Worm (Caenorhabditis elegans) whole organism, L2 larva: ENCODE data around the gene egl-5.

Experiments used
- aly-2 ChIP-seq: fragments of 150-350 bp; optimal IDR thresholded peaks from 2 replicates; lab custom pipeline; 2014; ENCODE audit warnings: missing biosample characterization, missing genetic modification characterization
- ama-1 ChIP-seq: fragments of 150-350 bp; optimal IDR thresholded peaks from 2 replicates; lab custom pipeline; 2018; ENCODE audit warnings: inconsistent platforms
- egl-27 ChIP-seq: sonication (generic microtip); optimal IDR thresholded peaks from 3 replicates; lab custom pipeline; 2017; ENCODE audit warnings: missing biosample characterization, missing genetic modification reagents, missing genetic modification characterization
- elt-3 ChIP-seq: sonication (generic microtip); optimal IDR thresholded peaks from 2 replicates; lab custom pipeline; 2017; ENCODE audit warnings: missing biosample characterization, missing genetic modification characterization
- nhr-12 ChIP-seq: fragments of 150-350 bp; optimal IDR thresholded peaks from 2 replicates; lab custom pipeline; 2014; ENCODE audit warnings: missing biosample characterization, missing genetic modification characterization
- nhr-237 ChIP-seq: fragments of 150-350 bp; optimal IDR thresholded peaks from 2 replicates; lab custom pipeline; 2014; ENCODE audit warnings: missing biosample characterization, missing genetic modification characterization
- skn-1 ChIP-seq: sonication (generic microtip); optimal IDR thresholded peaks from 2 replicates; lab custom pipeline; 2017; ENCODE audit warnings: missing biosample characterization, missing genetic modification characterization
- unc-39 ChIP-seq: fragments of 150-350 bp; optimal IDR thresholded peaks from 2 replicates; lab custom pipeline; 2014; ENCODE audit warnings: missing biosample characterization, missing genetic modification characterization
- unc-55 ChIP-seq: fragments of 150-350 bp; sonication (generic microtip); optimal IDR thresholded peaks from 3 replicates; lab custom pipeline; 2014; ENCODE audit warnings: missing biosample characterization, missing genetic modification reagents, missing genetic modification characterization
- unc-62 ChIP-seq: fragments of 150-350 bp; optimal IDR thresholded peaks from 2 replicates; lab custom pipeline; 2014; ENCODE audit warnings: missing biosample characterization, missing genetic modification reagents, missing genetic modification characterization

- TF ChIP-seq ama-1 (lab: Kevin White, UChicago) = no peak
- TF ChIP-seq nhr-12 (tag; lab: Kevin White, UChicago) = no peak
- TF ChIP-seq unc-62 (GFP tag; lab: Kevin White, UChicago) = no peak
- TF ChIP-seq egl-27 = no peak
- no peak for TF ChIP-seq unc-55
- TF ChIP-seq aly-2 (tag; lab: Kevin White, UChicago) = no peak
- TF ChIP-seq nhr-237 = no peak
- no peak for TF ChIP-seq elt-3 (tag; lab: Kevin White, UChicago)
- no peak for TF ChIP-seq skn-1 (tag; lab: Kevin White, UChicago)
- no peak for TF ChIP-seq unc-39 (tag; lab: Kevin White, UChicago)
These were observed 51.1 kb downstream of the egl-5 start, which contains the start of gene slc-17.3 for ce11 chrIII:7865238-7865761.
